Worm (Caenorhabditis elegans) whole organism, L1 larva: ENCODE measurements around the gene C27F2.7.

Experiments used
- C04F5.9 ChIP-seq: sonication (generic microtip); optimal IDR thresholded peaks from 2 replicates; lab custom pipeline; 2016; ENCODE audit warnings: missing genetic modification characterization, missing compliant biosample characterization
- C16A3.4 ChIP-seq: fragments of 150-350 bp; optimal IDR thresholded peaks from 2 replicates; lab custom pipeline; 2014; ENCODE audit warnings: missing biosample characterization, missing genetic modification characterization
- F16B12.6 ChIP-seq: fragments of 150-350 bp; optimal IDR thresholded peaks from 2 replicates; lab custom pipeline; 2014; ENCODE audit warnings: missing biosample characterization, missing genetic modification characterization
- alr-1 ChIP-seq: fragments of 200-800 bp; sonication (Bioruptor generic); optimal IDR thresholded peaks from 2 replicates; lab custom pipeline; 2018; ENCODE audit warnings: borderline replicate concordance, mild to moderate bottlenecking, missing genetic modification characterization, missing compliant biosample characterization
- aly-2 ChIP-seq: fragments of 150-350 bp; optimal IDR thresholded peaks from 2 replicates; lab custom pipeline; 2014; ENCODE audit warnings: missing biosample characterization, missing genetic modification characterization
- ama-1 ChIP-seq: fragments of 150-350 bp; optimal IDR thresholded peaks from 2 replicates; lab custom pipeline; 2014
- ceh-82 ChIP-seq, 3 experiments: fragments of 150-350 bp in 1 of 3; sonication (generic microtip) in 2 of 3; optimal IDR thresholded peaks; 2 replicates each; lab custom pipeline; 2014 to 2017; ENCODE audit warnings: missing biosample characterization in 3 of 3, missing genetic modification characterization in 3 of 3
- dpl-1 ChIP-seq, 3 experiments: fragments of 150-350 bp in 2 of 3; sonication (generic microtip) in 1 of 3; optimal IDR thresholded peaks; 2 replicates each; lab custom pipeline; 2014 to 2017; ENCODE audit warnings: missing biosample characterization in 3 of 3, missing genetic modification characterization in 3 of 3, missing genetic modification reagents in 3 of 3
- efl-1 ChIP-seq, 4 experiments: fragments of 150-350 bp; optimal IDR thresholded peaks in 3 of 4; peaks in 1 of 4; 1 replicate in 1 of 4; 2 replicates in 3 of 4; lab custom pipeline; 2014; ENCODE audit warnings: missing biosample characterization in 2 of 4, missing genetic modification characterization in 2 of 4, missing genetic modification reagents in 2 of 4
- efl-3 ChIP-seq: fragments of 200-800 bp; sonication (Bioruptor generic); optimal IDR thresholded peaks from 2 replicates; lab custom pipeline; 2018; ENCODE audit warnings: mild to moderate bottlenecking, missing genetic modification characterization, missing compliant biosample characterization
- egl-13 ChIP-seq: sonication (generic microtip); optimal IDR thresholded peaks from 2 replicates; lab custom pipeline; 2016; ENCODE audit warnings: missing genotype, missing genetic modification reagents, missing genetic modification characterization, missing compliant biosample characterization
- elt-3 ChIP-seq, 6 experiments: fragments of 150-350 bp in 1 of 6; sonication (generic microtip); optimal IDR thresholded peaks; 2 replicates each; lab custom pipeline; 2017 to 2018; ENCODE audit warnings: missing biosample characterization in 6 of 6, missing genetic modification characterization in 6 of 6, inconsistent platforms in 1 of 6
- fkh-8 ChIP-seq: sonication (generic microtip); optimal IDR thresholded peaks from 2 replicates; lab custom pipeline; 2016; ENCODE audit warnings: mild to moderate bottlenecking, missing genetic modification characterization, missing compliant biosample characterization
- fos-1 ChIP-seq: fragments of 150-350 bp; optimal IDR thresholded peaks from 2 replicates; lab custom pipeline; 2014; ENCODE audit warnings: missing biosample characterization, missing genetic modification characterization
- grh-1 ChIP-seq: fragments of 200-800 bp; sonication (Bioruptor generic); IDR thresholded peaks from 2 replicates; pipeline ENCODE4 v1.3.6; 2022; ENCODE audit warnings: missing genetic modification reagents, missing genetic modification characterization, missing compliant biosample characterization
- hlh-4 ChIP-seq: sonication (generic microtip); optimal IDR thresholded peaks from 2 replicates; lab custom pipeline; 2016; ENCODE audit warnings: mild to moderate bottlenecking, missing genetic modification characterization, missing compliant biosample characterization
- irx-1 ChIP-seq: sonication (generic microtip); optimal IDR thresholded peaks from 2 replicates; lab custom pipeline; 2016; ENCODE audit warnings: missing genetic modification characterization, missing compliant biosample characterization
- lin-13 ChIP-seq: fragments of 150-350 bp; optimal IDR thresholded peaks from 2 replicates; lab custom pipeline; 2014; ENCODE audit warnings: missing biosample characterization, missing genetic modification reagents, missing genetic modification characterization
- lin-15B ChIP-seq: fragments of 150-350 bp; sonication (generic microtip); optimal IDR thresholded peaks from 3 replicates; lab custom pipeline; 2014; ENCODE audit warnings: missing biosample characterization, missing genetic modification characterization
- lin-35 ChIP-seq, 2 experiments: fragments of 150-350 bp; optimal IDR thresholded peaks; 2 replicates each; lab custom pipeline; 2014; ENCODE audit warnings: missing biosample characterization in 2 of 2, missing genetic modification characterization in 2 of 2, missing genetic modification reagents in 2 of 2
- lin-39 ChIP-seq: fragments of 150-350 bp; optimal IDR thresholded peaks from 2 replicates; lab custom pipeline; 2014; ENCODE audit warnings: missing biosample characterization, missing genetic modification reagents, missing genetic modification characterization
- lir-3 ChIP-seq: sonication (generic microtip); optimal IDR thresholded peaks from 2 replicates; lab custom pipeline; 2016; ENCODE audit warnings: mild to moderate bottlenecking, missing genetic modification characterization, moderate library complexity, missing compliant biosample characterization; ENCODE audit not compliant: poor library complexity
- lsy-2 ChIP-seq, 2 experiments: fragments of 150-350 bp; optimal IDR thresholded peaks; 2 replicates each; lab custom pipeline; 2014; ENCODE audit warnings: missing biosample characterization in 2 of 2, missing genetic modification characterization in 2 of 2
- mab-9 ChIP-seq: fragments of 200-800 bp; sonication (Bioruptor generic); IDR thresholded peaks from 2 replicates; pipeline ENCODE4 v1.3.6; 2022; ENCODE audit warnings: missing genetic modification reagents, missing genetic modification characterization, missing compliant biosample characterization
- mef-2 ChIP-seq: fragments of 150-350 bp; optimal IDR thresholded peaks from 2 replicates; lab custom pipeline; 2014; ENCODE audit warnings: missing biosample characterization, missing genetic modification characterization
- mep-1 ChIP-seq: fragments of 150-350 bp; optimal IDR thresholded peaks from 2 replicates; lab custom pipeline; 2014; ENCODE audit warnings: missing biosample characterization, missing genetic modification characterization
- nhr-12 ChIP-seq: sonication (generic microtip); optimal IDR thresholded peaks from 2 replicates; lab custom pipeline; 2017; ENCODE audit warnings: missing biosample characterization, missing genetic modification characterization
- nhr-20 ChIP-seq: sonication (generic microtip); optimal IDR thresholded peaks from 2 replicates; lab custom pipeline; 2016; ENCODE audit warnings: mild to moderate bottlenecking, missing genetic modification characterization, missing compliant biosample characterization
- nhr-47 ChIP-seq: sonication (generic microtip); optimal IDR thresholded peaks from 2 replicates; lab custom pipeline; 2016; ENCODE audit warnings: mild to moderate bottlenecking, missing genetic modification characterization, moderate library complexity, missing compliant biosample characterization
- nhr-76 ChIP-seq: sonication (generic microtip); optimal IDR thresholded peaks from 2 replicates; lab custom pipeline; 2017; ENCODE audit warnings: missing biosample characterization, missing genetic modification characterization
- nhr-84 ChIP-seq: sonication (generic microtip); optimal IDR thresholded peaks from 2 replicates; lab custom pipeline; 2017; ENCODE audit warnings: missing biosample characterization, missing genetic modification characterization
- pag-3 ChIP-seq: sonication (generic microtip); optimal IDR thresholded peaks from 2 replicates; lab custom pipeline; 2017; ENCODE audit warnings: missing genetic modification characterization, mild to moderate bottlenecking, missing compliant biosample characterization, antibody characterized with exemption, borderline replicate concordance; ENCODE audit not compliant: insufficient read depth
- rnt-1 ChIP-seq: sonication (generic microtip); optimal IDR thresholded peaks from 2 replicates; lab custom pipeline; 2016; ENCODE audit warnings: mild to moderate bottlenecking, missing genetic modification characterization, moderate library complexity, missing compliant biosample characterization
- snpc-4 ChIP-seq: fragments of 150-350 bp; optimal IDR thresholded peaks from 2 replicates; lab custom pipeline; 2014; ENCODE audit warnings: missing biosample characterization, missing genetic modification characterization
- snu-23 ChIP-seq: sonication (generic microtip); optimal IDR thresholded peaks from 2 replicates; lab custom pipeline; 2016; ENCODE audit warnings: missing genetic modification characterization, missing compliant biosample characterization
- sox-4 ChIP-seq: sonication (generic microtip); optimal IDR thresholded peaks from 2 replicates; lab custom pipeline; 2016; ENCODE audit warnings: missing genetic modification characterization, missing compliant biosample characterization
- sup-37 ChIP-seq: fragments of 200-800 bp; sonication (Bioruptor generic); optimal IDR thresholded peaks from 2 replicates; lab custom pipeline; 2018; ENCODE audit warnings: mild to moderate bottlenecking, missing genetic modification characterization, missing compliant biosample characterization
- tbx-2 ChIP-seq: sonication (generic microtip); optimal IDR thresholded peaks from 2 replicates; lab custom pipeline; 2016; ENCODE audit warnings: missing genetic modification characterization, missing compliant biosample characterization
- tlp-1 ChIP-seq: fragments of 150-350 bp; optimal IDR thresholded peaks from 2 replicates; lab custom pipeline; 2014; ENCODE audit warnings: missing biosample characterization, missing genetic modification characterization
- unc-130 ChIP-seq: fragments of 150-350 bp; optimal IDR thresholded peaks from 2 replicates; lab custom pipeline; 2017; ENCODE audit warnings: missing biosample characterization, missing genetic modification characterization, inconsistent platforms
- unc-30 ChIP-seq: sonication (generic microtip); optimal IDR thresholded peaks from 2 replicates; lab custom pipeline; 2017; ENCODE audit warnings: missing biosample characterization, missing genetic modification characterization
- unc-62 ChIP-seq: fragments of 150-350 bp; optimal IDR thresholded peaks from 2 replicates; lab custom pipeline; 2014; ENCODE audit warnings: missing biosample characterization, missing genetic modification reagents, missing genetic modification characterization
- unc-86 ChIP-seq: sonication (generic microtip); optimal IDR thresholded peaks from 2 replicates; lab custom pipeline; 2016; ENCODE audit warnings: missing genetic modification characterization, missing compliant biosample characterization
- unc-98 ChIP-seq: fragments of 200-800 bp; sonication (Bioruptor generic); IDR thresholded peaks from 2 replicates; pipeline ENCODE4 v1.3.6; 2022; ENCODE audit warnings: missing genetic modification characterization, missing compliant biosample characterization
- vab-15 ChIP-seq: sonication (generic microtip); optimal IDR thresholded peaks from 2 replicates; lab custom pipeline; 2017; ENCODE audit warnings: missing genotype, mild to moderate bottlenecking, missing genetic modification characterization, missing compliant biosample characterization
- xbp-1 ChIP-seq: sonication (generic microtip); optimal IDR thresholded peaks from 2 replicates; lab custom pipeline; 2016; ENCODE audit warnings: missing genetic modification characterization, missing compliant biosample characterization
- zag-1 ChIP-seq: fragments of 150-350 bp; optimal IDR thresholded peaks from 2 replicates; lab custom pipeline; 2014; ENCODE audit warnings: missing biosample characterization, missing genetic modification characterization
- ztf-11 ChIP-seq, 2 experiments: sonication (generic microtip); optimal IDR thresholded peaks; 2 replicates each; lab custom pipeline; 2016 to 2017; ENCODE audit warnings: missing genetic modification characterization in 2 of 2, missing biosample characterization in 1 of 2, missing compliant biosample characterization in 1 of 2
- ztf-4 ChIP-seq: fragments of 150-350 bp; optimal IDR thresholded peaks from 2 replicates; lab custom pipeline; 2014; ENCODE audit warnings: missing biosample characterization, missing genetic modification characterization

C27F2.7 gene

ce11 chrIII:5020924-5021323 lies 36.6 kb upstream of the C27F2.7 start, which contains the start of gene mdt-11:
TSS of gene mdt-11 (plus strand) at chrIII:5021224.
- no peak for TF ChIP-seq mep-1
- no peak for TF ChIP-seq fkh-8 (tag; lab: Kevin White, UChicago)
- no peak for TF ChIP-seq lin-15B (tag; lab: Kevin White, UChicago)
- no peak for TF ChIP-seq tbx-2
- no peak for TF ChIP-seq unc-130 (tag; lab: Kevin White, UChicago)
- no peak for TF ChIP-seq C16A3.4 (tag; lab: Kevin White, UChicago)
- TF ChIP-seq lin-39 (tag; lab: Kevin White, UChicago), result no peak
- no peak for TF ChIP-seq ceh-82 (tag; optimal IDR thresholded peaks at IDR 0.05; lab: Kevin White, UChicago)
- TF ChIP-seq sox-4 (tag; lab: Kevin White, UChicago), result no peak
- no peak for TF ChIP-seq hlh-4 (tag; lab: Kevin White, UChicago)
- TF ChIP-seq aly-2 (tag; lab: Kevin White, UChicago), result no peak
- TF ChIP-seq nhr-20 (tag; lab: Kevin White, UChicago), result no peak
- no peak for TF ChIP-seq rnt-1 (tag; lab: Kevin White, UChicago)
- no peak for TF ChIP-seq zag-1
- TF ChIP-seq egl-13, result no peak
- no peak for TF ChIP-seq efl-3 (GFP tag; lab: Kevin White, UChicago)
- TF ChIP-seq sup-37, result no peak
- TF ChIP-seq nhr-47 (tag; lab: Kevin White, UChicago), result no peak
- TF ChIP-seq xbp-1 (tag; lab: Kevin White, UChicago), result no peak
- no peak for TF ChIP-seq efl-1 (optimal IDR thresholded peaks at IDR 0.05; lab: Kevin White, UChicago)
- TF ChIP-seq efl-1 (GFP tag; optimal IDR thresholded peaks at IDR 0.05 in 1 of 2; lab: Kevin White, UChicago), result no peak

DNA sequence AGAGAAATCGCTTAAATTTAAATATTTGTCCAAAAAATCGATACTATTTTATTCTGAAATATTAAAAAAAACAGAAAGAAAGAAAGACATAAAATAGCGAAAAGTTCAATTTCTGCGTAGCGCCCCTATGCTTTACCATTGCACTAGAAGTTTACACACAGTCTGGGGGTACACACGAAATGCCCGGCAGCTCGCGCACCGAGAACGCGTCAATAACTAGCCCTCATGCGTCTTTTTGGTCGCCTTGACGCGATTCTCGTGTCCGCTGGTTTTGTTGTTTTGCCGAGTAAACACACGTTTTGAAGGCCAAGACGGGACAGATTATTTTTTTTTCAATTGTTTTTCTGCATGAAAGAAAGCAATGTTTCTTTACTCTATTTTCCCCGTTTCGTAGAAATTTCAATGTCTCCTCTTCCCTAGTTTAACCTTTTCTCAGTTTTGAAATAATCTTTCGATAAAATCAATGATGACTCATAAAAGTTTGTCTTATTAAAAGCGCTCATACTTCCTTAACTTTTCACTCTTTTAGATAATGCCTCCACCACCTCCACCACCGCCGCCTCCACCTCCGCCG lies 33.9 kb upstream of the C27F2.7 start, which contains the start of gene wip-1:
wip-1 (plus strand) TSS at position 524 of the 574 bp plus-strand sequence.
- TF ChIP-seq mab-9 (GFP tag; lab: Robert Waterston, UW) (peak; percentile 89), pag-3 (tag; lab: Kevin White, UChicago) (peak; percentile 44), snu-23 (GFP tag; lab: Kevin White, UChicago) (peak; percentile 99), nhr-47 (tag; lab: Kevin White, UChicago) (peak; percentile 99), ceh-82 (tag; optimal IDR thresholded peaks at IDR 0.05; lab: Kevin White, UChicago) (peak; percentile 96 to 99 (median 97)), grh-1 (peak; percentile 97), fkh-8 (tag; lab: Kevin White, UChicago) (peak; percentile 98), mef-2 (tag; lab: Kevin White, UChicago) (peak; percentile 92), egl-13 (peak; percentile 95), unc-30 (tag; lab: Kevin White, UChicago) (no peak), ztf-4 (tag; lab: Kevin White, UChicago) (peak; percentile 98), tlp-1 (tag; lab: Kevin White, UChicago) (no peak), lir-3 (tag; lab: Kevin White, UChicago) (peak; percentile 91), ztf-11 (tag; optimal IDR thresholded peaks at IDR 0.05; lab: Kevin White, UChicago) (peak in 1 of 2 experiments; percentile 95), irx-1 (tag; lab: Kevin White, UChicago) (peak; percentile 96), tbx-2 (peak; percentile 99), elt-3 (tag; optimal IDR thresholded peaks at IDR 0.05; lab: Kevin White, UChicago) (peak in 5 of 6 experiments; percentile 48 to 96 (median 90)), snpc-4 (tag; lab: Kevin White, UChicago) (peak; percentile 92), alr-1 (tag; lab: Kevin White, UChicago) (no peak), nhr-84 (tag; lab: Kevin White, UChicago) (no peak), lin-35 (GFP tag; optimal IDR thresholded peaks at IDR 0.05; lab: Kevin White, UChicago) (peak; percentile 95 to 96), sup-37 (peak; percentile 93), F16B12.6 (peak; percentile 71), unc-86 (tag; lab: Kevin White, UChicago) (peak; percentile 97), lin-39 (tag; lab: Kevin White, UChicago) (peak; percentile 86), vab-15 (tag; lab: Kevin White, UChicago) (peak; percentile 76), rnt-1 (tag; lab: Kevin White, UChicago) (peak; percentile 98), C04F5.9 (peak; percentile 95), nhr-12 (tag; lab: Kevin White, UChicago) (peak; percentile 11), unc-98 (GFP tag; lab: Robert Waterston, UW) (peak; percentile 19; the same call in 1 of the 2 replicates), unc-62 (peak; percentile 23), ama-1 (peak; percentile 73), lsy-2 (tag; optimal IDR thresholded peaks at IDR 0.05; lab: Kevin White, UChicago) (peak; percentile 97), fos-1 (tag; lab: Kevin White, UChicago) (peak; percentile 94), nhr-76 (tag; lab: Kevin White, UChicago) (peak; percentile 61), lin-13 (GFP tag; lab: Kevin White, UChicago) (peak; percentile 98), unc-130 (tag; lab: Kevin White, UChicago) (peak; percentile 100), dpl-1 (GFP tag; optimal IDR thresholded peaks at IDR 0.05; lab: Kevin White, UChicago) (peak; percentile 91 to 94 (median 92))
